Worm (Caenorhabditis elegans): Measurements from ENCODE around the gene D1086.10.

D1086.10 gene

DNA sequence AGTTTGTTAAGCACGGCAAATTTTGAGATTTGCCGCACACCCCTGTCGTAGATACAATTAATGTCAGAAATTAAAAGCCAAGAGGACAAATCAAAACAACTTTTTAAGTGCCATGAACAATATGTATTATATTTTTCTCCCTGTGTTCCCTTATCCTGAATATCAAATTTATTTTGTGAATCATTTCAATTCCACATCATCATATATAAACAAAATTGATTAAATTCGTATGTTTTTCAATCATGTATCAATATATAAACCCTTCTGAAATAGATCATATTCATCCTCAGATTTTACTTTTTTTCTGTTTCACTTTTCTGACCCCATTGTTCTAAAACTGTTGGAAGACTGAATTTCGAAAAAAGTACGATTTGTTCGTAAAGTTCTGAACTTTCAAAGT lies 8.4 kb upstream of the D1086.10 start, which contains the start of gene D1086.11:
TSS of gene D1086.11 (plus strand) at position 301 of the 400 bp plus-strand sequence.
- TF ChIP-seq ZK546.5 (tag; optimal IDR thresholded peaks at IDR 0.05) = no peak
- TF ChIP-seq lin-15B (tag; optimal IDR thresholded peaks at IDR 0.05) = no peak
- no peak for TF ChIP-seq fkh-2 (tag; optimal IDR thresholded peaks at IDR 0.05)
- no peak for TF ChIP-seq aly-2 (tag; optimal IDR thresholded peaks at IDR 0.05)
- no peak for TF ChIP-seq lsy-12 (tag; optimal IDR thresholded peaks at IDR 0.05)
- no peak for TF ChIP-seq fkh-10 (GFP tag; optimal IDR thresholded peaks at IDR 0.05)
- TF ChIP-seq eor-1 (tag; optimal IDR thresholded peaks at IDR 0.05) = no peak
- TF ChIP-seq zag-1 (tag; optimal IDR thresholded peaks at IDR 0.05) = no peak
- TF ChIP-seq R02D3.7 (tag; optimal IDR thresholded peaks at IDR 0.05) = no peak
- TF ChIP-seq mdl-1 (tag; optimal IDR thresholded peaks at IDR 0.05) = no peak

DNA sequence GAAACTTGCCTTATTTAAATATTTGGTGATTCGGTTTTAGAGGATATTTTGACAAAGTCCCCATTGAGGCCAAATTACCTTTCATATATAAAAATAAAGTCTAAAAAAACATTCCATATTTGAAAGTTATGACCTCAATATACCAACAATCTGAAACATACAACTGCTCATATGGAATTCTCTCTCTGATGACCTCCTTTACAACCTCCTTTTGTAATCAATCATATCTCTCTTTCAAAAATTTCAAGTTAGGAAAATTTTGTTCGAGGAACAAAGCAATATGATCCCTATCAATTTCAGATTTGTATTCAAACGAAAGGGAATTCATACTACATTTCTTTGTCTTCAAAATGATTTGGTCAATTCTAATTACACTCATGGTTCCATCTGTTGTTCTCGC lies 3.1 kb upstream of the D1086.10 start, which contains the start of gene D1086.6:
TSS of gene D1086.6 (plus strand) at position 301 of the 400 bp plus-strand sequence.
- TF ChIP-seq skn-1 (tag; optimal IDR thresholded peaks at IDR 0.05) (no peak), nhr-28 (tag; optimal IDR thresholded peaks at IDR 0.05) (no peak), nhr-43 (tag; optimal IDR thresholded peaks at IDR 0.05; ENCODE audit: poor library complexity, severe bottlenecking) (no peak), ztf-11 (tag; optimal IDR thresholded peaks at IDR 0.05) (no peak), ama-1 (optimal IDR thresholded peaks at IDR 0.05) (no peak), nhr-76 (tag; optimal IDR thresholded peaks at IDR 0.05) (no peak), fkh-2 (tag; optimal IDR thresholded peaks at IDR 0.05) (no peak), fkh-10 (GFP tag; optimal IDR thresholded peaks at IDR 0.05) (no peak), jun-1 (tag; optimal IDR thresholded peaks at IDR 0.05) (no peak)

DNA sequence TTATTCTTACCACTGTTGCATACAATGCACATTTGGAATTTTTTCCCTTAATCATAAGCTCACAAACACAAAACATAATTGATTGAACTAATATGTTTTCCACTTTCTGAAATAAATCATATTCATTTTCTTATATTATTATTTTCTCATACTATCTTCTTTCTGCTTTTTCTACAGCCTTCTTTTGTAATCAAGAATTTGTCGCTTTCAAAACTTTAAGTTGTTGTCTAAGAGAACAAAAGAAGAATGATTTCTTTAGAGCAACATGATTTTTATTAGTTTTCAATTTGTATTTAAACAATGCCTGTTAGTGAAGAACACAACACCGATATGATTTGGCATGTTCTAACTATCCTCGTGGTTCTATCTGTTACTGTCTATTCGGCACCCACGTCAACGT lies 1.4 kb downstream of the D1086.10 start, which contains the start of gene D1086.7:
TSS of gene D1086.7 (plus strand) at position 301 of the 400 bp plus-strand sequence.
- TF ChIP-seq R02D3.7 (tag; optimal IDR thresholded peaks at IDR 0.05) = no peak

DNA sequence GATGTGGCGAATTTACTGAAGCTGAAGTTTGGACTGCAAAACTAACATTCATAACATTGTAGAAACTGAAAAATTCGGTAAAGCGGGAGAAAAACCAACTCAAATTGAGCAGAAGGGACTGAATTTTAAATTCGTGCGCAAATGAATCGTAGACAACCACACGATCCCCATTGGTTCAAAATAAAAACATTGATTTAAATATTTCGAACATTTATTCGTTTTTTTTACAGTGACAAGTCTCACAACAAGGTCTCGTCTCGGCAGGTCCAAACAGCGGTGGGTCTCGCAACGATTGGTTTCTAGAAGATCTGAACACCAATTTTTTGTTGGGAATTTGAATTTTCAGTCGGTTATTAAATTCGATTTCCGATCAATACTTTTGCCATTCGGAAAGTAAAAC lies 3.0 kb downstream of the D1086.10 start, which contains the start of gene D1086.18:
TSS of gene D1086.18 (plus strand) at position 301 of the 400 bp plus-strand sequence.
- no peak for TF ChIP-seq ceh-16 (tag; optimal IDR thresholded peaks at IDR 0.05)
- no peak for TF ChIP-seq ceh-9 (tag; optimal IDR thresholded peaks at IDR 0.05)
- TF ChIP-seq egl-27 (tag; optimal IDR thresholded peaks at IDR 0.05) = no peak
- no peak for TF ChIP-seq fkh-10 (GFP tag; optimal IDR thresholded peaks at IDR 0.05)

DNA sequence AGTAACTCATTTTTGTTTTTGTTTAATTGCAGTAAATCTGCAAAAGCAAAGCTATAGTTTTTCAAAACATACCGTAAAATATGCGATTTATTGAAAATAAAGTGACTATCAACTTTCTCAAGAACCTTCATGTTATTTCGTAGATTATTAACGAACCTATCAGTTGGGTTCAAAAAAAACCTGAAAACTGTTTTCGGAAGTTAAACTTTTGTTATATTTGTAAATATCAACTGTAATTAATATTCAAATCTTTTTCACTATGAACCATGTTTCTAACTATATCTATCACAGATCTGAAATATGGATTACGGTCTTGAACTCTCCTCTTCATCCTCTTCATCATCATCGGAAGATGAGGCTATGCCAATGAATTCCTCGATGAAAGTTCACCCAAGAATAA lies 5.5 kb downstream of the D1086.10 start, which contains the start of gene D1086.19:
TSS of gene D1086.19 (plus strand) at position 301 of the 400 bp plus-strand sequence.
- TF ChIP-seq nhr-25 (tag; optimal IDR thresholded peaks at IDR 0.05) (no peak), elt-2 (tag; optimal IDR thresholded peaks at IDR 0.05) (no peak), egl-5 (tag; optimal IDR thresholded peaks at IDR 0.05) (no peak), hmg-11 (tag; optimal IDR thresholded peaks at IDR 0.05) (no peak), ama-1 (optimal IDR thresholded peaks at IDR 0.05) (no peak), nhr-43 (tag; optimal IDR thresholded peaks at IDR 0.05; ENCODE audit: poor library complexity, severe bottlenecking) (no peak), ceh-28 (tag; optimal IDR thresholded peaks at IDR 0.05) (no peak), elt-1 (tag; optimal IDR thresholded peaks at IDR 0.05) (no peak)

DNA sequence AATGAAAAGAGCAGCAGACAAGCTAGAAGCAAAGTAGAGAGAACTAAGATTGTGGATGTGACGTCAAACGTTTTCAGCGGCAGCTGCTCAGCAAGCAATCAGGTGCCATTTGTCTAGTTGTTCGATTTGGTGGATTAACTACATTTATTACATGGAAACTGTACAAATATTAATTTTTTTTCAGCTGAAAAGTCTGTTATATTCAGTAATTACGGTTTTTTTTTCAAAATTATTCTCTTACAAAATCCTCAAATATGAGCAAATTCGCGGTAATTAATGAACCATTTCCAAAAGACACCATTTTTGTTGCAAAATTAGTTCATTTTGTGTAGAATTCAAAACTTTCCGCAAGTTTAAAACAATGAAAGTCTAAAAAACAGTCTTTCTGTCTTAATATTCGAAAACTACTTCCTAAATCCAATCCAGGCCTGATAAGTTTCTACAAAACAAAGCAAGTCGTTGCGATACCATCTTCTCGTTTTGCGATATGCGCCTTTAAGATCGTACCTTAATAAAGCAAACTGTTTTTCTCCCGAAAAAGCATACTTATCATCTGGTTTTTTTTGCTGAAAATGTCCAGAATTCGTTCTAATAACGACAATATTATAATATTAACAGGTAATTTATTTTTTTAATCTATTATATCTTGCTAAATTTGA lies 7.9 kb downstream of the D1086.10 start, which contains the start of the genes D1086.5 and him-5:
TSS of gene D1086.5 (minus strand) at position 51 of the 659 bp plus-strand sequence.
TSS of gene him-5 (plus strand) at position 118 of the 659 bp plus-strand sequence.
- TF ChIP-seq pqm-1 (tag; optimal IDR thresholded peaks at IDR 0.05) (no peak), eor-1 (tag; optimal IDR thresholded peaks at IDR 0.05) (no peak), fkh-10 (GFP tag; optimal IDR thresholded peaks at IDR 0.05) (no peak), ama-1 (optimal IDR thresholded peaks at IDR 0.05) (no peak), ceh-28 (tag; optimal IDR thresholded peaks at IDR 0.05) (no peak), nhr-12 (tag; optimal IDR thresholded peaks at IDR 0.05) (no peak), mml-1 (tag; optimal IDR thresholded peaks at IDR 0.05) (no peak), daf-12 (tag; optimal IDR thresholded peaks at IDR 0.05) (no peak), tbx-2 (tag; optimal IDR thresholded peaks at IDR 0.05) (no peak), jun-1 (tag; optimal IDR thresholded peaks at IDR 0.05) (no peak), egl-5 (tag; optimal IDR thresholded peaks at IDR 0.05) (no peak), nhr-28 (tag; optimal IDR thresholded peaks at IDR 0.05) (no peak), ceh-9 (tag; optimal IDR thresholded peaks at IDR 0.05) (no peak)
